Fruit fly (Drosophila melanogaster) whole organism, adult: ENCODE results near the gene rod.

ENCODE experiments used
- CG11617 ChIP-seq: fragments of 200-800 bp; sonication (Bioruptor generic); optimal IDR thresholded peaks from 2 replicates; lab custom pipeline; 2017; ENCODE audit warnings: mild to moderate bottlenecking, missing biosample characterization, missing genetic modification reagents, missing genetic modification characterization
- CG12768 ChIP-seq: fragments of 200-800 bp; sonication (Bioruptor generic); optimal IDR thresholded peaks from 2 replicates; lab custom pipeline; 2017; ENCODE audit warnings: missing biosample characterization, missing genetic modification characterization, mild to moderate bottlenecking, moderate library complexity, missing genetic modification reagents
- CG14711 ChIP-seq: fragments of 200-800 bp; sonication (Bioruptor generic); optimal IDR thresholded peaks from 2 replicates; lab custom pipeline; 2018; ENCODE audit warnings: missing biosample characterization, mild to moderate bottlenecking, missing genetic modification characterization, moderate library complexity
- CG1620 ChIP-seq: fragments of 200-800 bp; sonication (Bioruptor generic); optimal IDR thresholded peaks from 2 replicates; lab custom pipeline; 2016; ENCODE audit warnings: missing biosample characterization, missing genetic modification characterization
- CG33017 ChIP-seq: fragments of 200-800 bp; sonication (Bioruptor generic); optimal IDR thresholded peaks from 2 replicates; lab custom pipeline; 2018; ENCODE audit warnings: missing biosample characterization, mild to moderate bottlenecking, missing genetic modification characterization, moderate library complexity
- CG5204 ChIP-seq: fragments of 200-800 bp; sonication (Bioruptor generic); optimal IDR thresholded peaks from 2 replicates; lab custom pipeline; 2016; ENCODE audit warnings: missing biosample characterization, missing genetic modification characterization
- CG7045 ChIP-seq: fragments of 200-800 bp; sonication (Bioruptor generic); optimal IDR thresholded peaks from 2 replicates; lab custom pipeline; 2017; ENCODE audit warnings: missing biosample characterization, mild to moderate bottlenecking, missing genetic modification characterization
- CG7101 ChIP-seq: fragments of 200-800 bp; sonication (Bioruptor generic); optimal IDR thresholded peaks from 2 replicates; lab custom pipeline; 2018; ENCODE audit warnings: missing biosample characterization, mild to moderate bottlenecking, missing genetic modification characterization, moderate library complexity
- Clk ChIP-seq: fragments of 200-800 bp; sonication (Bioruptor generic); optimal IDR thresholded peaks from 2 replicates; lab custom pipeline; 2017; ENCODE audit warnings: missing biosample characterization, missing genetic modification characterization
- Crg-1 ChIP-seq: fragments of 200-800 bp; sonication (Bioruptor generic); optimal IDR thresholded peaks from 2 replicates; lab custom pipeline; 2016; ENCODE audit warnings: missing biosample characterization, missing genetic modification characterization
- Hr96 ChIP-seq: fragments of 200-800 bp; sonication (Bioruptor generic); optimal IDR thresholded peaks from 2 replicates; lab custom pipeline; 2016; ENCODE audit warnings: missing biosample characterization, missing genetic modification characterization
- Mnt ChIP-seq: fragments of 200-800 bp; sonication (Bioruptor generic); optimal IDR thresholded peaks from 2 replicates; lab custom pipeline; 2016; ENCODE audit warnings: missing biosample characterization, mild to moderate bottlenecking, missing genetic modification characterization
- bab1 ChIP-seq: fragments of 200-800 bp; sonication (Bioruptor generic); optimal IDR thresholded peaks from 3 replicates; lab custom pipeline; 2019; ENCODE audit warnings: missing biosample characterization, mild to moderate bottlenecking, missing genetic modification characterization, moderate library complexity
- cic ChIP-seq: fragments of 200-800 bp; sonication (Bioruptor generic); optimal IDR thresholded peaks from 2 replicates; lab custom pipeline; 2017; ENCODE audit warnings: missing biosample characterization, mild to moderate bottlenecking, missing genetic modification characterization, moderate library complexity
- cnc ChIP-seq, 2 experiments: fragments of >200 bp; optimal IDR thresholded peaks; 2 replicates each; lab custom pipeline; 2017
- kay ChIP-seq: fragments of 200-800 bp; sonication (Bioruptor generic); peaks from one replicate; lab custom pipeline; 2016; ENCODE audit warnings: missing biosample characterization, missing genetic modification characterization, borderline replicate concordance
- ovo ChIP-seq: fragments of 200-800 bp; sonication (Bioruptor generic); optimal IDR thresholded peaks from 2 replicates; lab custom pipeline; 2016; ENCODE audit warnings: missing biosample characterization, missing genetic modification characterization
- pad ChIP-seq: fragments of 200-800 bp; sonication (Bioruptor generic); optimal IDR thresholded peaks from 3 replicates; lab custom pipeline; 2017; ENCODE audit warnings: missing biosample characterization, missing genetic modification characterization, mild to moderate bottlenecking, moderate library complexity, missing genetic modification reagents
- tj ChIP-seq: fragments of 200-800 bp; sonication (Bioruptor generic); optimal IDR thresholded peaks from 3 replicates; lab custom pipeline; 2017; ENCODE audit warnings: missing biosample characterization, mild to moderate bottlenecking, missing genetic modification characterization, moderate library complexity
- toe ChIP-seq: fragments of 200-800 bp; sonication (Bioruptor generic); optimal IDR thresholded peaks from 2 replicates; lab custom pipeline; 2016; ENCODE audit warnings: missing biosample characterization, missing genetic modification characterization

The rod gene

DNA sequence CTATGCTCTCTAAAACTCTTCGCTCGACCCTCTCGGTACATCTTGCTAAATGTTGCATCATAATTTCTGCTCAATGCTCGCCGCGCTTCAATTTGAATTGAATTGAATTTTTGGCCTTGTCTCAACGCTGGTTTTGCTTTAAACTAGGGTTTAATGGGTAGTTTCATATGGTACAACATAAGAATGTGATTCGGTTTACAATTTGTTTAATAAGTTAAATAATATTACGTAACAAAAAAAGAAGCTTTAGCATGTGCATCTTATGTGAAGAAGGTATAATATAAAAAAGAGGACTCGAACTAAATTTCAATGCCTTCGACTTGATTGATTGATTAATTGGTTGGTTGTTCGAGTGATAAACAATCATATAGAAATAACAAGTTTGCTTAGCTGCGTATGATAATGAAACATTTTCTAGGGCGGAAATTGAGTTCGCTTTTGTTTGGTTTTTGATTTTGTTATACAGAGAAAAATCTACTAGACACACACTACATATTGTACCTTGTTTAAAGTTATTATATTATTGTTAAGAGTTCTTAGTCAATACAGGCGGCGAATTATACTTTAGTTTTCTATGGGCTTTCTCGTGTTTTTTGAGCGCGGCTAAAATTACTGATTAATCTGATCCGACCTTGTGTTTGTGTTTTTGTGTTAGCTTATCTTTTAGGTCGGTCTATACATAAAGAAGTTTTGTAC, 17.1 kb downstream of the rod start:
- TF ChIP-seq kay (peak; percentile 71), CG11617 (GFP tag; lab: Kevin White, UChicago) (no peak)

DNA sequence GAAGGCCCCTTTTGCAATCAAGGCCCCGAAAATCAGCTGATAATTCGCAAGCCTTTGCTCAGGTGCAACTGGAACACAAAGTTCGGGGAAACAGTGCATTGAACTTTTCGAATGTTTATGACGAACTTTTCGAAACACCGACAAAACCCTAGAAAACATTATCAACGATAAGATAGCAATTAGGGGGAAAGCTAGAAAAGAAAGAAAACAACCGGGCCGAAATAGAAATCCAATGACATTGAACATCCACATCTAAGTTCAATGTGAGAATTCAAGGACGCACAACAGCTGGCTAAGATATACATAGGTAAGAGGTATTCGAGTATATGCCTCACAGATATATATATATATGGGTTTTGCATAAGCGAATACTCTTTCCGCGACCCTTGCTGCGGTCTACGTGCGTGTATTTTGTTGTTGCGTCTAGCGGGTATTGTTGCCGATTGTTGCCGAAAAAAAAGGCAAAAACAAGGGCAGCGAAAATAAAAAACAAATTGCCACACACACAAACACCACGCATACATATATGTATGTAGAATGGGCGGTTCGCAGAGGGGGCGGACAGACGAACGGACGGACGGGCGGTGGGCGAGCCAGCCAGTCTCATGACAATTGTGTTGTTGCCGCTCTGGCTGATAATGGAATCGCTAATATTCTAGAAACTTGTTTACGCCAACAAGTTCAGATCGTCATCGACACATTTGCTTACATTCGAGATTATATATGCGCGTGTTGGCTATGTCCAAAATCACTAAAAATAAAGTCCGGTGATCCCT, 19.0 kb downstream of the rod start:
- TF ChIP-seq toe (GFP tag; lab: Kevin White, UChicago) (no peak), Mnt (no peak), cnc (optimal IDR thresholded peaks at IDR 0.05; lab: Kevin White, UChicago) (no peak), Crg-1 (GFP tag; lab: Kevin White, UChicago) (no peak), cic (GFP tag; lab: Kevin White, UChicago) (peak; percentile 75), pad (GFP tag; lab: Kevin White, UChicago) (no peak), ovo (GFP tag; lab: Kevin White, UChicago) (no peak), kay (peak; percentile 53), CG7045 (GFP tag; lab: Kevin White, UChicago) (peak; percentile 22), tj (no peak), bab1 (GFP tag; lab: Kevin White, UChicago) (no peak), CG11617 (GFP tag; lab: Kevin White, UChicago) (no peak), CG14711 (no peak), Hr96 (GFP tag; lab: Kevin White, UChicago) (no peak), CG5204 (GFP tag; lab: Kevin White, UChicago) (no peak), Clk (GFP tag; lab: Kevin White, UChicago) (no peak), CG33017 (tag; lab: Kevin White, UChicago) (no peak), CG12768 (GFP tag; lab: Kevin White, UChicago) (peak; percentile 18), CG7101 (tag; lab: Kevin White, UChicago) (no peak), CG1620 (GFP tag; lab: Kevin White, UChicago) (no peak)

DNA sequence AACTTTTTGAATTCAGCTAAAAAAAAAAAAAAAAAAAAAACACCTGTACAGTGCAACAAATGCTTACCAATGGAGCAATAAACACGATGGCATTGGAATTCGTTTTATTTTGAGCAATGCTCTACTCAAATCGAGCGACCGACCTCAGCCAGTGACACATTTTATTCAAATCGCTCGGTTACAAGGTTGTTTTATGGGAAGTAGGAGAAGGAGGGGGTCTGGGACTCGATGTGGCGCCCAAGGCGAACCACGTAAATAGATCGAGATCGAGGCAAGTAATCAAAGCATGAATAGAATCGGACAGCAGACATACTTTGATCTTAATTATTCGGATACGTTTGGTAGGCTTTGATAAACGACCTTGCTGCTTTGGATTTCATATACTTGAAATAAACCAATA, 22.5 kb downstream of the rod start:
- no peak for TF ChIP-seq CG11617 (GFP tag; lab: Kevin White, UChicago)

DNA sequence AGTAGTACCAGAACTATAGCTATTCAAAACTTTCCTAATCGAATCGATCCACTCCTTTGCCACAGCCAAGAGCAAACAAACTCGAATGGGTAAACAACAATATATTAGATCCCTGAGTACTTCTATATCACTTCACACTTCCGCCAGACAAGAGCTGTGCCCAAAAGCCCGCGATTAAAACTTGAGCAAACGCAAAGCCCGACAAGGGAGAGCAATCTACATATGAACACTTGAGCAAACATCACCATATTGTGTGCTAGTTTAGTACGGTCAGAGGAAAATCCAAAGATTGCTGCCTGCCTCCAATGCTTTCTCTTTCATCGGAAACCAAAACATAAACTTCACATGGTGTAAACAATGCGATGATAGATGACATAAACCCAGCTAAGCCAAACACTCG, 22.9 kb downstream of the rod start:
- TF ChIP-seq CG7101 (tag; lab: Kevin White, UChicago) (no peak), CG1620 (GFP tag; lab: Kevin White, UChicago) (peak; percentile 15)

DNA sequence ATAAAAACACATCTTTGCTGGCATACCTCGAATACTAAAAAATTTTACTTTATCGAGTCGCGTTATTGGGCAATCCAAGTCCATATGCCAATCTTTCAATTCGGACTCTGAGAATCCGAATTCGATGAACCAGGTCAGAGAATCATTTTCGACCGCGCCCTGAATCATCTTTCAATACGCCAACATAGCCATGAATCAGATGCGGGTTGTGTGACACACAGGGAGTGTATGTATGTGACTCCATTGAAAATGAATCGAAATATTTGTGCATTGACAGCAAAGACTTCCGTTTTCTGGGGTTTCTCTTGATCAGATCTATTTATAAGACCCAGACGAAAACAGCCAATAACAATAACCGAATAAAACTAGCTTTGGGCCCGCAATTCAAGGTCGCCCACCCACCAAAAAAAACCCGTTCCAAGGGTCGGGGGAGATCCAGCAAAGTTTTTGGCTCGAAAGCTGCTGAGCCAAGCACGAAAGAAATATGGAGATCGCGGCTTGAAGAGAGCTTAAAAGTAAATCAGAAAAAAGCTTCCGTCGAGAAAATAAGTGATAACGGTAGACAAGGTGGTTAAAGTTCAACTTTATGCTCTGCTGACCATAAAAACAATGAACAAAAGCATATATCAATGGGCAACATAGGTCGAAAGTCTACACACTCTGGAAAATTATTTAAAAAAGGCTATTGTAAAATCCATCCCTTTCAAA, 23.8 kb downstream of the rod start:
- TF ChIP-seq cic (GFP tag; lab: Kevin White, UChicago) (no peak), Clk (GFP tag; lab: Kevin White, UChicago) (no peak), Crg-1 (GFP tag; lab: Kevin White, UChicago) (no peak), tj (peak; percentile 69), bab1 (GFP tag; lab: Kevin White, UChicago) (no peak), ovo (GFP tag; lab: Kevin White, UChicago) (peak; percentile 27), CG5204 (GFP tag; lab: Kevin White, UChicago) (no peak), CG7101 (tag; lab: Kevin White, UChicago) (no peak), CG33017 (tag; lab: Kevin White, UChicago) (no peak)

DNA sequence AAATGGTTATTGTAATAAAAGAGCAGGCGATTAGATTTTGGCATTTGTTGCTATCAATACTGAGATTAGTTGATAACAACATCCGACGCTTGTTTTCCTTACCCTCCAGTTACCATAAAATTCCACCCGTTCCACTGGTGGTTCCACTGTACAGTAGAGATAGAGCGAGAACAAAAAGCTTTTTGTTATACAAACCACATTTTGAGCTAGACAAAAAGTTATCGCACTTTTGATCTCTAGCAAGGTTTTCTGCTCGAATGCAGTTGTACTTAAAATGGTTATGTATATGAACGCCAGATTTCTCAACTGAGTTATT, 24.3 kb downstream of the rod start:
- TF ChIP-seq CG14711 (no peak), CG33017 (tag; lab: Kevin White, UChicago) (no peak), CG11617 (GFP tag; lab: Kevin White, UChicago) (no peak), CG1620 (GFP tag; lab: Kevin White, UChicago) (no peak), CG7101 (tag; lab: Kevin White, UChicago) (no peak), kay (no peak), CG7045 (GFP tag; lab: Kevin White, UChicago) (no peak), Clk (GFP tag; lab: Kevin White, UChicago) (no peak), cnc (optimal IDR thresholded peaks at IDR 0.05; lab: Kevin White, UChicago) (no peak), Mnt (no peak), bab1 (GFP tag; lab: Kevin White, UChicago) (no peak)

DNA sequence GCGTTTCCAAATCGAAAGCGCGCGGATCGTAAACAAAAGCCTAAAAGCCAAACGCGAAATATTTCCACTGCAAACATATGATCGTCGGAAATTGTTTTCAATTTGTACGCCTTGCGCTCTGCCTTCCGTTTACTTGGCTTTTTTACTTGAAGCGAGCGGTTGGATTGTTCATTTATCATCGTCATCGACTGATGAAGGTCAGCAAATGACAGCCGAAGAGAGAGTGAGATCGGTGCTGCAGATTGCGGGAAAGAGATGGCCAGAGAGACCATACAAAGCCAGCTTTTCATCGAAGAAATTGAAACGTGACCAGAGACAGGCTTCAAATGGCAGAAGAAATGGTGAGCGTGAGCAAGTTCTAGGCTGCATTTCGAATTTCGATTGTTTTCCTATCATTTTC, 25.0 kb downstream of the rod start:
- TF ChIP-seq Crg-1 (GFP tag; lab: Kevin White, UChicago) (no peak), CG7101 (tag; lab: Kevin White, UChicago) (no peak), kay (no peak), CG1620 (GFP tag; lab: Kevin White, UChicago) (no peak), Hr96 (GFP tag; lab: Kevin White, UChicago) (no peak), pad (GFP tag; lab: Kevin White, UChicago) (no peak), toe (GFP tag; lab: Kevin White, UChicago) (no peak), cnc (optimal IDR thresholded peaks at IDR 0.05; lab: Kevin White, UChicago) (no peak), ovo (GFP tag; lab: Kevin White, UChicago) (no peak), CG5204 (GFP tag; lab: Kevin White, UChicago) (no peak), CG7045 (GFP tag; lab: Kevin White, UChicago) (no peak), cic (GFP tag; lab: Kevin White, UChicago) (no peak), CG14711 (no peak), Mnt (no peak), CG33017 (tag; lab: Kevin White, UChicago) (no peak)
